Worm (Caenorhabditis elegans): ENCODE data around the gene B0310.3.

DNA sequence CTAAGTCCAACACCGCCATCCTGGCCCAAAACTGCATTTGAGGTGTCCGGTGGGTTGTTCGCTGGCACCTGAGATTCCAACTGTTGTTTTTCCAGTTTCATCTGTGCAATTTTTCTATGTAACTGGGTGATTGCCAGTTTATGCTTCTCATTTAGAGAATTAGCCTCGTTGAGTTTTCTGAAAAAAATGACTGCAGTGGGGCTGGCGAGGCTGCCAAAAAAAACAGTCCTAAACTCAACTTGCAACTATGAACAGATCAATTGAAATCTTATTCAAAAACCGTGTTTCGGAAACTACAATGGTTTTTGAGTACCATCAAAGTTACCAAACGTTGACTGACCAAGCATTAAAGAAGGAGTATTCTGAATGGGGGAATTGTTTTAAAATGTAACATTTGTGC, 33.1 kb upstream of the B0310.3 start, which contains the start of gene F57C12.6:
- TF ChIP-seq ztf-4 (tag; optimal IDR thresholded peaks at IDR 0.05) (no peak), egl-27 (tag; optimal IDR thresholded peaks at IDR 0.05) (no peak), elt-1 (tag; optimal IDR thresholded peaks at IDR 0.05) (no peak), nhr-76 (tag; optimal IDR thresholded peaks at IDR 0.05) (no peak), nhr-77 (tag; optimal IDR thresholded peaks at IDR 0.05) (no peak), ceh-82 (tag; optimal IDR thresholded peaks at IDR 0.05) (no peak), lin-39 (tag; optimal IDR thresholded peaks at IDR 0.05) (no peak), ama-1 (optimal IDR thresholded peaks at IDR 0.05) (no peak), nhr-28 (tag; optimal IDR thresholded peaks at IDR 0.05) (no peak), sea-2 (GFP tag; optimal IDR thresholded peaks at IDR 0.05) (no peak)

All from whole organism, L3 larva.